Worm (Caenorhabditis elegans): ENCODE data around the gene F14D7.1.

The F14D7.1 gene

DNA sequence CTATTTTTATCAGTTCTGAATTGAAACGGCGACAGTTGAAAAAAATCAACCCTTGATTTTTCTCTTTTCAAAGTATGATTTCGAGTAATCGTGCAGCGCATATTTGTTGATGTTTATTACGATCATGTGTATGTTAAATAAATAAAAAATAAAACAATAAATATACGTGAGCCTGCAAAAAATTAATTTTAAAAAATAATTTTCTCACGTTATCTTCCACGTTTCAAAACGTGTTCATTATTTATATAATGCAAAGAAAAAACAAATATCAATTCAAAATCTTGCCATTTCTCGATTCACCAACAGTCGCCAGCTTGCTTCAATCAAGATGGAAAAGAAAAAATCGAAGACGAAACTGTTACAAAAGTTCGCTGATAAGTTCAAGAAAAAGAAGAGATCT, 6.0 kb downstream of the F14D7.1 start, which contains the start of gene F40G12.10:
Gene F40G12.10 (plus strand): TSS at position 301 of the 400 bp plus-strand sequence.
- TF ChIP-seq lin-54 (GFP tag; optimal IDR thresholded peaks at IDR 0.05) (no peak), bed-1 (GFP tag; IDR thresholded peaks at IDR 0.05) (no peak), ztf-18 (tag; optimal IDR thresholded peaks at IDR 0.05) (no peak), F10E7.11 (tag; optimal IDR thresholded peaks at IDR 0.05) (no peak), attf-5 (GFP tag; optimal IDR thresholded peaks at IDR 0.05) (no peak)

DNA sequence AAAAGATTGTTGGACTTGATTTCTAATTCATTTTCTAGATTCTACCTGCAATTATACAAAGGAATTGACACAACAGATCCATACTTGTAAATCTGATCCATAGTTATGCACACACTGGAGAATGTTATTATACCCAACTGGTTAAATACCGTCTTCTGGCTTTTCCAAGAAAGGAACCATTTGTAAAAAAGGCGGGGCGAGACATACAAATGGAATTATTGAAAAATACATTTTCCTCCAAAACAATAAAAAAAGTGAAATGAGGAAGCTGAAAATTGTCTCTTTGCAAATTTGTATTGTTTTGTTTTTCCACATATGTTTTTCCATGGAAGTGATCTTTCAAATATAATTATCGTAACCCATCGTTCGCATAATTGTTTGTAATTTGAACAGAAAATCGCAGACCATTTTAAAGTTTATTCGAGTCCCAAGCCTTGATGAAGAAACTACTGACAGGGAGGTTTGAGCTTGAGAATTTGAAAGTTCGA, 7.0 kb downstream of the F14D7.1 start, which contains the start of the genes srt-74 and F40G12.9:
Gene srt-74 (minus strand): TSS at position 101 of the 488 bp plus-strand sequence.
Gene F40G12.9 (plus strand): TSS at position 438 of the 488 bp plus-strand sequence.
- TF ChIP-seq F57C9.4 (tag; optimal IDR thresholded peaks at IDR 0.05) = no peak
- TF ChIP-seq madf-3 (GFP tag; IDR thresholded peaks at IDR 0.05) = no peak
- TF ChIP-seq ztf-26 (tag; optimal IDR thresholded peaks at IDR 0.05) = no peak
- TF ChIP-seq F37B4.10 (GFP tag; IDR thresholded peaks at IDR 0.05) = no peak
- no peak for TF ChIP-seq F10E7.11 (tag; optimal IDR thresholded peaks at IDR 0.05)
- TF ChIP-seq die-1 (tag; optimal IDR thresholded peaks at IDR 0.05) = no peak
- no peak for TF ChIP-seq ZK185.1 (tag; optimal IDR thresholded peaks at IDR 0.05; ENCODE audit: poor library complexity, severe bottlenecking)
- no peak for TF ChIP-seq unc-130 (GFP tag; optimal IDR thresholded peaks at IDR 0.05)
- no peak for TF ChIP-seq ceh-58 (GFP tag; IDR thresholded peaks at IDR 0.05)
- TF ChIP-seq aptf-2 (GFP tag; conservative IDR thresholded peaks at IDR 0.05) = no peak
- no peak for TF ChIP-seq F55B11.4 (tag; optimal IDR thresholded peaks at IDR 0.05; ENCODE audit: borderline replicate concordance, insufficient read depth)
- TF ChIP-seq ets-4 (GFP tag; optimal IDR thresholded peaks at IDR 0.05) = no peak
- TF ChIP-seq ztf-18 (tag; optimal IDR thresholded peaks at IDR 0.05) = no peak
- no peak for TF ChIP-seq lin-40 (tag; optimal IDR thresholded peaks at IDR 0.05)
- no peak for TF ChIP-seq nfyb-1 (GFP tag; IDR thresholded peaks at IDR 0.05)

DNA sequence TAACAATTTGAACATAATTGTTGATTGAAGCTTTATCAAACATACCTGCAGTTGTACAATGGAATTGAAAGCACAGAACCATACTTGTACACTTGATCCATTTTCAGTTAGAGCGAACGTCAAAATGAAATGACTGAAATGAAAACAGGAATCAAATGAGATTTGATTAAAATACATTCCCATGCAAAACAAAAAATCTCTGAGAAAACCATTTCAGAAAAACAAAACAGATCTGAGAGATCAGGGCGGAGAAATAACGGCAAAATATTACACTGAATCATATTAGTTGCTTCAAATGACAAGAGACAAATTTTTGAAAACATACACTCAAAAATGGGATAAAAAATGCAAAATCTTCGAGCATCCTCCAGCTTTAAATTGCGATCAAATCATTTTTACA, 9.5 kb downstream of the F14D7.1 start, which contains the start of gene srt-33:
Gene srt-33 (minus strand): TSS at position 101 of the 400 bp plus-strand sequence.
- TF ChIP-seq F23B12.7 (tag; optimal IDR thresholded peaks at IDR 0.05; ENCODE audit: insufficient read depth) (no peak), F37B4.10 (GFP tag; IDR thresholded peaks at IDR 0.05) (no peak), B0261.1 (tag; optimal IDR thresholded peaks at IDR 0.05) (no peak), madf-10 (tag; optimal IDR thresholded peaks at IDR 0.05) (no peak), ZK185.1 (tag; optimal IDR thresholded peaks at IDR 0.05; ENCODE audit: poor library complexity, severe bottlenecking) (no peak), ceh-27 (GFP tag; optimal IDR thresholded peaks at IDR 0.05) (no peak)

DNA sequence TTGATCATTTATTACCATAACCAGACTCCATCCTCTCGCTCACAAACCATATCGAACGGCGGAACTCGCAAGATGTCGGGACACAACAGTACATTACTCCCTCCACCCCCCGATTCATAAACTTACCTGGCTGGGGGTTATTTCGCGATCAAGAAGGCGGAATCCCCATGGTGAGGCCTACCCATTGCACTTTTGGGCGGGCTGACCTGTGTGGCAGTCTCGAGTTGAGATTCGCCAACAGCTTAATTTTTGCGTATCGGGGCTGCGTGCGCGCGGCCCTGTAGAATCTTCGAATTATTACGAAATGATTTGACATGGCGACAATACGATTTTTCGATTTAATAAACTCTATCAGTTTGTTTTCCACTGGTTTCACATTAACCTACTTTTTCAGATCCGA, 11.8 kb downstream of the F14D7.1 start:
- TF ChIP-seq mcd-1 (GFP tag; IDR thresholded peaks at IDR 0.05) = peak; percentile 52
- peak; percentile 19 for TF ChIP-seq lsl-1 (GFP tag; optimal IDR thresholded peaks at IDR 0.05)
- TF ChIP-seq snpc-1.1 (tag; optimal IDR thresholded peaks at IDR 0.05; ENCODE audit: insufficient read depth) = peak; percentile 90
- peak; percentile 87 for TF ChIP-seq him-1 (tag; optimal IDR thresholded peaks at IDR 0.05)
- 0 out of 2 replicates have a peak, but pooled peaks have one; percentile 23 for TF ChIP-seq hsf-1 (GFP tag; IDR thresholded peaks at IDR 0.05)
- peak; percentile 87; the same call in 1 of the 2 replicates for TF ChIP-seq attf-6 (GFP tag; IDR thresholded peaks at IDR 0.05)
- peak; percentile 78 for TF ChIP-seq snpc-4 (GFP tag; optimal IDR thresholded peaks at IDR 0.05)
- peak; percentile 68 to 93 (median 85) for TF ChIP-seq snpc-4 (tag; optimal IDR thresholded peaks at IDR 0.05)
- peak; percentile 48 for TF ChIP-seq D2030.7 (GFP tag; IDR thresholded peaks at IDR 0.05)
- peak; percentile 55 for TF ChIP-seq madf-6 (GFP tag; IDR thresholded peaks at IDR 0.05)
- peak; percentile 25; the same call in 1 of the 2 replicates for TF ChIP-seq F33H1.4 (GFP tag; IDR thresholded peaks at IDR 0.05)
- TF ChIP-seq snpc-1.3 (tag; optimal IDR thresholded peaks at IDR 0.05; ENCODE audit: insufficient read depth) = peak; percentile 43
- TF ChIP-seq lin-26 (GFP tag; IDR thresholded peaks at IDR 0.05) = peak; percentile 53; the same call in 1 of the 2 replicates
- TF ChIP-seq B0019.2 (GFP tag; conservative IDR thresholded peaks at IDR 0.05) = 0 out of 2 replicates have a peak, but pooled peaks have one; percentile 19
- peak; percentile 51 for TF ChIP-seq tbp1 (GFP tag; optimal IDR thresholded peaks at IDR 0.05)
